Worm (Caenorhabditis elegans) whole organism, L4 larva: ENCODE results near the gene ZK666.11.
A peak's percentile ranks its signal among the peaks of the same experiment; 100 is the strongest.

Experiments used
- D1046.2 ChIP-seq: fragments of 200-800 bp; sonication (Bioruptor generic); IDR thresholded peaks from 2 replicates; pipeline ENCODE4 v1.3.6; 2022; ENCODE audit warnings: missing genetic modification characterization, missing compliant biosample characterization
- F26F4.8 ChIP-seq: fragments of 200-800 bp; sonication (Bioruptor generic); conservative IDR thresholded peaks from 2 replicates; pipeline ENCODE4 v1.3.6; 2022; ENCODE audit warnings: missing genetic modification characterization, missing compliant biosample characterization
- F49E8.2 ChIP-seq: sonication (generic microtip); optimal IDR thresholded peaks from 2 replicates; lab custom pipeline; 2016; ENCODE audit warnings: missing compliant biosample characterization, mild to moderate bottlenecking, missing genetic modification characterization, borderline replicate concordance
- aha-1 ChIP-seq: fragments of 150-350 bp; peaks from one replicate; lab custom pipeline; 2014; ENCODE audit warnings: missing biosample characterization, missing genetic modification characterization
- ama-1 ChIP-seq: fragments of 150-350 bp; optimal IDR thresholded peaks from 2 replicates; lab custom pipeline; 2014; ENCODE audit warnings: inconsistent platforms, mixed read lengths
- ceh-32 ChIP-seq: sonication (generic microtip); optimal IDR thresholded peaks from 2 replicates; lab custom pipeline; 2016; ENCODE audit warnings: mild to moderate bottlenecking, missing genetic modification characterization, missing compliant biosample characterization; ENCODE audit not compliant: poor library complexity
- ceh-44 ChIP-seq: fragments of 200-800 bp; sonication (Bioruptor generic); IDR thresholded peaks from 2 replicates; pipeline ENCODE4 v1.3.6; 2022; ENCODE audit warnings: missing genetic modification reagents, missing genetic modification characterization, missing compliant biosample characterization
- ces-1 ChIP-seq: fragments of 150-350 bp; sonication (generic microtip); optimal IDR thresholded peaks from 4 replicates; lab custom pipeline; 2014; ENCODE audit warnings: missing biosample characterization, missing genetic modification reagents, missing genetic modification characterization
- ctbp-1 ChIP-seq: fragments of 200-800 bp; sonication (Bioruptor generic); IDR thresholded peaks from 2 replicates; pipeline ENCODE4 v1.3.6; 2022; ENCODE audit warnings: missing genetic modification reagents, missing genetic modification characterization, missing compliant biosample characterization
- daf-12 ChIP-seq: fragments of 150-350 bp; optimal IDR thresholded peaks from 2 replicates; lab custom pipeline; 2014; ENCODE audit warnings: missing biosample characterization, missing genetic modification reagents, missing genetic modification characterization
- daf-16 ChIP-seq, 3 experiments: sonication (generic microtip); optimal IDR thresholded peaks; 2 replicates each; lab custom pipeline; 2016 to 2017; ENCODE audit warnings: missing genetic modification characterization in 3 of 3, missing genetic modification reagents in 3 of 3, mild to moderate bottlenecking in 2 of 3, missing compliant biosample characterization in 2 of 3, missing biosample characterization in 1 of 3, moderate library complexity in 1 of 3
- dmd-8 ChIP-seq: fragments of 200-800 bp; sonication (Bioruptor generic); IDR thresholded peaks from 2 replicates; pipeline ENCODE4 v1.3.6; 2022; ENCODE audit warnings: missing genetic modification characterization, missing compliant biosample characterization
- duxl-1 ChIP-seq: sonication (generic microtip); optimal IDR thresholded peaks from 2 replicates; lab custom pipeline; 2016; ENCODE audit warnings: mild to moderate bottlenecking, missing genetic modification characterization, moderate library complexity, missing compliant biosample characterization; ENCODE audit not compliant: poor library complexity
- fkh-10 ChIP-seq: fragments of 150-350 bp; optimal IDR thresholded peaks from 2 replicates; lab custom pipeline; 2014; ENCODE audit warnings: missing biosample characterization, missing genetic modification reagents, missing genetic modification characterization
- hif-1 ChIP-seq, 2 experiments: sonication (generic microtip); optimal IDR thresholded peaks; 2 replicates each; lab custom pipeline; 2016 to 2017; ENCODE audit warnings: missing compliant biosample characterization in 2 of 2, missing genetic modification characterization in 2 of 2, missing genetic modification reagents in 2 of 2, missing genotype in 2 of 2, mild to moderate bottlenecking in 1 of 2
- hlh-11 ChIP-seq: fragments of 200-800 bp; sonication (Bioruptor generic); optimal IDR thresholded peaks from 2 replicates; lab custom pipeline; 2018; ENCODE audit warnings: mild to moderate bottlenecking, missing genetic modification characterization, missing compliant biosample characterization
- hlh-30 ChIP-seq: sonication (generic microtip); optimal IDR thresholded peaks from 2 replicates; lab custom pipeline; 2017; ENCODE audit warnings: antibody characterized with exemption, mild to moderate bottlenecking, missing genetic modification characterization, missing compliant biosample characterization; ENCODE audit not compliant: insufficient read depth
- hmg-1.1 ChIP-seq: fragments of 200-800 bp; sonication (Bioruptor generic); IDR thresholded peaks from 2 replicates; pipeline ENCODE4 v1.3.6; 2022; ENCODE audit warnings: missing genetic modification reagents, missing genetic modification characterization, missing compliant biosample characterization
- lir-3 ChIP-seq: sonication (generic microtip); optimal IDR thresholded peaks from 2 replicates; lab custom pipeline; 2016; ENCODE audit warnings: mild to moderate bottlenecking, missing genetic modification characterization, missing compliant biosample characterization
- lsy-2 ChIP-seq, 2 experiments: fragments of 150-350 bp in 1 of 2; sonication (generic microtip) in 1 of 2; optimal IDR thresholded peaks; 2 replicates each; lab custom pipeline; 2014 to 2017; ENCODE audit warnings: missing biosample characterization in 2 of 2, missing genetic modification characterization in 2 of 2
- mdl-1 ChIP-seq, 2 experiments: fragments of 150-350 bp in 1 of 2; sonication (generic microtip) in 1 of 2; optimal IDR thresholded peaks; 2 replicates each; lab custom pipeline; 2014 to 2017; ENCODE audit warnings: missing biosample characterization in 2 of 2, missing genetic modification characterization in 2 of 2
- mep-1 ChIP-seq: fragments of 150-350 bp; sonication (generic microtip); optimal IDR thresholded peaks from 3 replicates; lab custom pipeline; 2014; ENCODE audit warnings: missing biosample characterization, missing genetic modification characterization
- mes-2 ChIP-seq: sonication (generic microtip); optimal IDR thresholded peaks from 2 replicates; lab custom pipeline; 2016; ENCODE audit warnings: missing genotype, mild to moderate bottlenecking, missing genetic modification characterization, missing compliant biosample characterization; ENCODE audit not compliant: poor library complexity, severe bottlenecking
- mxl-3 ChIP-seq: fragments of 200-800 bp; sonication (Bioruptor generic); optimal IDR thresholded peaks from 2 replicates; lab custom pipeline; 2018; ENCODE audit warnings: mild to moderate bottlenecking, missing genetic modification characterization, missing compliant biosample characterization
- nhr-11 ChIP-seq: fragments of 150-350 bp; optimal IDR thresholded peaks from 2 replicates; lab custom pipeline; 2014; ENCODE audit warnings: missing biosample characterization, missing genetic modification characterization
- nhr-25 ChIP-seq: sonication (generic microtip); optimal IDR thresholded peaks from 2 replicates; lab custom pipeline; 2017; ENCODE audit warnings: missing genetic modification characterization, mild to moderate bottlenecking, missing compliant biosample characterization, antibody characterized with exemption, moderate library complexity, borderline replicate concordance; ENCODE audit not compliant: insufficient read depth
- nhr-28 ChIP-seq: fragments of 150-350 bp; optimal IDR thresholded peaks from 2 replicates; lab custom pipeline; 2014; ENCODE audit warnings: missing biosample characterization, missing genetic modification characterization
- nhr-41 ChIP-seq: fragments of 200-800 bp; sonication (Bioruptor generic); IDR thresholded peaks from 2 replicates; pipeline ENCODE4 v1.3.6; 2022; ENCODE audit warnings: missing genetic modification reagents, missing genetic modification characterization, missing compliant biosample characterization
- nhr-42 ChIP-seq: fragments of 200-800 bp; sonication (Bioruptor generic); IDR thresholded peaks from 2 replicates; pipeline ENCODE4 v1.3.6; 2022; ENCODE audit warnings: missing genetic modification characterization, missing compliant biosample characterization
- nhr-48 ChIP-seq: sonication (generic microtip); optimal IDR thresholded peaks from 2 replicates; lab custom pipeline; 2016; ENCODE audit warnings: mild to moderate bottlenecking, missing genetic modification characterization, missing compliant biosample characterization
- nhr-77 ChIP-seq: fragments of 150-350 bp; optimal IDR thresholded peaks from 2 replicates; lab custom pipeline; 2014; ENCODE audit warnings: missing biosample characterization, missing genetic modification characterization
- pqm-1 ChIP-seq: sonication (generic microtip); optimal IDR thresholded peaks from 2 replicates; lab custom pipeline; 2017; ENCODE audit warnings: missing biosample characterization, missing genetic modification characterization
- rbr-2 ChIP-seq: sonication (generic microtip); optimal IDR thresholded peaks from 2 replicates; lab custom pipeline; 2016; ENCODE audit warnings: missing genotype, missing genetic modification characterization, missing compliant biosample characterization
- spr-3 ChIP-seq: fragments of 200-800 bp; sonication (Bioruptor generic); optimal IDR thresholded peaks from 2 replicates; lab custom pipeline; 2018; ENCODE audit warnings: mild to moderate bottlenecking, missing genetic modification characterization, missing compliant biosample characterization
- unc-62 ChIP-seq, 3 experiments: fragments of 150-350 bp in 1 of 3; sonication (generic microtip); optimal IDR thresholded peaks in 2 of 3; peaks in 1 of 3; 1 replicate in 1 of 3; 2 replicates in 2 of 3; lab custom pipeline; 2014 to 2017; ENCODE audit warnings: missing biosample characterization in 3 of 3, missing genetic modification characterization in 3 of 3, missing genetic modification reagents in 3 of 3, missing genotype in 1 of 3
- zfp-2 ChIP-seq: sonication (generic microtip); optimal IDR thresholded peaks from 2 replicates; lab custom pipeline; 2016; ENCODE audit warnings: mild to moderate bottlenecking, missing genetic modification characterization, missing compliant biosample characterization

Gene ZK666.11

DNA sequence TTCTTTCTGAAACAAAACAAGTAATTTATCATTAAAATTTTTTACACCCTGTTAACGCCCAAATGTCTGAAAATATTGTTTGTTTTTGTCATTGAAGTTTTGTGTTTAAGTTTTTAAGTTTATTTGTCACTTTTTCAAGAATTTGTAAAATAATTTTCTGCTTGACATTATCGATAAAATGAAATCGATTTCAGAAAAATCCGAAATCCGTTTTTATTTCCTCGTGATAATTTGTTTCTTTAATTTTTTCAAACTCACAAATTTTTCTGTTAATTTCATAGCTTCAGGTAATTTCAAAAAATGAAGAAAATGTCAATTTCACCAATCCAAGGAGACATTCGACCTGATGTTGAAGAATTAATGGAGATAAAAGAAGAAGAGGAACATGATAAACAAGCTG lies 13.6 kb downstream of the ZK666.11 start, which contains the start of gene ZK666.12:
Gene ZK666.12, plus strand, starts transcription at position 301 of the 400 bp plus-strand sequence.
- no peak for TF ChIP-seq F26F4.8 (GFP tag; lab: Robert Waterston, UW)

DNA sequence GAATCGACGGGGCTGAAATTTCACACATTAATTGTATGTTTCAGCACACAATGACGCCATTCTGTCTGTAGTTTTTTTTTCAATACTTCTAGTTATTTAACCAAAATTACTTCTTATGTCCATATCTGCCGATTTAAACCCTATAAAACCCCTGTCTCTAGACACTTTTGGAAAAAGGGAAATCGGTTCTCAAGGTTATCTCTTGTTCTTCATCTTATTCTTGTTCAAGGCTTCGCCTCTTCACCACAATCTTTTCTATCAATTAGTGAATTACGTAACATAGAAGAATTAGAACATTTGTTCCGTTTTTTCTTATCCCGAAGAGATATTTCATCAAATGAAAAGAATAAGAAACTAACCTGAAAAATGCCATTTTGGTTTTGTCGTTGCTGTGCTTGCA lies 18.4 kb downstream of the ZK666.11 start:
- TF ChIP-seq duxl-1 (peak; percentile 8), daf-12 (tag; lab: Kevin White, UChicago) (no peak), lir-3 (tag; lab: Kevin White, UChicago) (no peak), mep-1 (tag; lab: Kevin White, UChicago) (peak; percentile 5), nhr-28 (tag; lab: Kevin White, UChicago) (peak; percentile 19), unc-62 (GFP tag; optimal IDR thresholded peaks at IDR 0.05 in 1 of 2; lab: Kevin White, UChicago) (peak in 1 of 2 experiments; percentile 54), unc-62 (tag; optimal IDR thresholded peaks at IDR 0.05; lab: Kevin White, UChicago) (no peak)
- TF ChIP-seq, all 104 proteins: peak for 4

DNA sequence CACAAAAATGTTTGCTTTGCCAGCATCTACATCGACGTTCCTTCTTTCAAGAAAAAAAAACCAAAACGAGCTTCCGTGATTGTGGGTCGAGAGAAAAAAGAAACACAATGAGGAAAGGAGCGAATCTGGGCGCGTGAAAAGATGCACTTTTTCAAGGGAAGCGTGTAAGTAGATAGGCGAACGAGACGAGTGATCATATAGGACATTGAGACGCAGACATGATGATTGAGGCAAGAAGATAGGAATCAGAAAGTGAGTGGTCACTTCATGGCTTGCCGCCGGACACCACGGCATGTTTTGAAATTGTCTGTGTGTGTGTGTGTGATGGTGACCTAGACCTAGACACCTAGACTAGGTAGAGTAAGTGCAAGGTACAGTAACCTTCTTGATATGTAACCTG lies 19.3 kb downstream of the ZK666.11 start:
- no peak for TF ChIP-seq ctbp-1 (GFP tag; lab: Robert Waterston, UW)
- no peak for TF ChIP-seq nhr-41 (GFP tag; lab: Robert Waterston, UW)
- no peak for TF ChIP-seq ces-1
- peak; percentile 76 for TF ChIP-seq hlh-11
- peak; percentile 53 for TF ChIP-seq mep-1 (tag; lab: Kevin White, UChicago)
- TF ChIP-seq ceh-44 (GFP tag; lab: Robert Waterston, UW): no peak
- peak; percentile 79 for TF ChIP-seq nhr-11 (tag; lab: Kevin White, UChicago)
- TF ChIP-seq mxl-3 (GFP tag; lab: Kevin White, UChicago): peak; percentile 91
- TF ChIP-seq dmd-8 (GFP tag; lab: Robert Waterston, UW): 0 out of 2 replicates have a peak, but pooled peaks have one; percentile 37
- TF ChIP-seq nhr-77 (tag; lab: Kevin White, UChicago): peak; percentile 25
- TF ChIP-seq nhr-48 (tag; lab: Kevin White, UChicago): peak; percentile 29
- TF ChIP-seq hlh-30 (tag; lab: Kevin White, UChicago): peak; percentile 87
- 0 out of 2 replicates have a peak, but pooled peaks have one; percentile 5 for TF ChIP-seq nhr-42
- TF ChIP-seq F49E8.2: no peak
- TF ChIP-seq pqm-1 (tag; lab: Kevin White, UChicago): no peak
- TF ChIP-seq D1046.2: no peak
- peak; percentile 77 for TF ChIP-seq nhr-25 (tag; lab: Kevin White, UChicago)
- TF ChIP-seq daf-16 (GFP tag; optimal IDR thresholded peaks at IDR 0.05; lab: Kevin White, UChicago): no peak
- peak; percentile 10 for TF ChIP-seq daf-16 (tag; optimal IDR thresholded peaks at IDR 0.05; lab: Kevin White, UChicago)
- TF ChIP-seq aha-1 (tag; lab: Kevin White, UChicago): peak; percentile 92
- TF ChIP-seq zfp-2 (tag; lab: Kevin White, UChicago): no peak
- TF ChIP-seq ceh-32 (tag; lab: Kevin White, UChicago): no peak
- peak; percentile 54 for TF ChIP-seq mes-2 (tag; lab: Kevin White, UChicago)
- TF ChIP-seq spr-3: no peak
- peak; percentile 0 for TF ChIP-seq fkh-10 (GFP tag; lab: Kevin White, UChicago)
- TF ChIP-seq rbr-2: peak; percentile 33
- peak in 1 of 2 experiments; percentile 75 for TF ChIP-seq unc-62 (GFP tag; optimal IDR thresholded peaks at IDR 0.05 in 1 of 2; lab: Kevin White, UChicago)
- no peak for TF ChIP-seq unc-62 (tag; optimal IDR thresholded peaks at IDR 0.05; lab: Kevin White, UChicago)
- TF ChIP-seq hmg-1.1 (GFP tag; lab: Robert Waterston, UW): peak; percentile 50; the same call in 1 of the 2 replicates
- TF ChIP-seq hif-1 (tag; optimal IDR thresholded peaks at IDR 0.05; lab: Kevin White, UChicago): peak in 1 of 2 experiments; percentile 38
- TF ChIP-seq duxl-1: peak; percentile 36
- no peak for TF ChIP-seq ama-1 (lab: Kevin White, UChicago)
- peak; percentile 64 for TF ChIP-seq nhr-28 (tag; lab: Kevin White, UChicago)
- TF ChIP-seq mdl-1 (tag; optimal IDR thresholded peaks at IDR 0.05; lab: Kevin White, UChicago): peak in 1 of 2 experiments; percentile 86
- peak; percentile 44 to 52 for TF ChIP-seq lsy-2 (tag; optimal IDR thresholded peaks at IDR 0.05; lab: Kevin White, UChicago)
